Fruit fly (Drosophila melanogaster): ENCODE measurements around the gene SelR.

The SelR gene

dm6 chr3R:10826796-10827524 is 41.5 kb downstream of the SelR start, which contains the start of gene Cad86C (continued):
- TF ChIP-seq CG16813 (GFP tag; IDR thresholded peaks at IDR 0.05; ENCODE audit: partially characterized antibody) (peak; percentile 47; the same call in 1 of the 3 replicates), CG12071 (GFP tag; optimal IDR thresholded peaks at IDR 0.05) (peak; percentile 30), CG10321 (GFP tag; IDR thresholded peaks at IDR 0.05) (no peak), amos (GFP tag; IDR thresholded peaks at IDR 0.05; ENCODE audit: partially characterized antibody) (peak; percentile 37; the same call in 1 of the 2 replicates), nom (GFP tag; optimal IDR thresholded peaks at IDR 0.05) (peak; percentile 85), CG7786 (GFP tag; optimal IDR thresholded peaks at IDR 0.05) (no peak), CG6791 (GFP tag; IDR thresholded peaks at IDR 0.05; ENCODE audit: partially characterized antibody) (peak; percentile 63; the same call in 2 of the 3 replicates), CG18011 (GFP tag; optimal IDR thresholded peaks at IDR 0.05) (no peak), nerfin-2 (GFP tag; IDR thresholded peaks at IDR 0.05; ENCODE audit: partially characterized antibody) (peak; percentile 52; the same call in 1 of the 2 replicates), vnd (GFP tag; IDR thresholded peaks at IDR 0.05; ENCODE audit: partially characterized antibody) (no peak), Asciz (GFP tag; optimal IDR thresholded peaks at IDR 0.05) (peak; percentile 11), Deaf1 (tag; optimal IDR thresholded peaks at IDR 0.05) (peak; percentile 31), CG3995 (GFP tag; optimal IDR thresholded peaks at IDR 0.05) (no peak), zen2 (GFP tag; IDR thresholded peaks at IDR 0.05; ENCODE audit: partially characterized antibody) (peak; percentile 71; the same call in 2 of the 3 replicates), Dbx (GFP tag; IDR thresholded peaks at IDR 0.05) (0 out of 3 replicates have a peak, but pooled peaks have one; percentile 21), CG8388 (GFP tag; optimal IDR thresholded peaks at IDR 0.05) (no peak), CG9876 (GFP tag; optimal IDR thresholded peaks at IDR 0.05) (no peak), CG4404 (GFP tag; IDR thresholded peaks at IDR 0.05) (no peak), MTF-1 (GFP tag; optimal IDR thresholded peaks at IDR 0.05; ENCODE audit: borderline replicate concordance) (no peak), ken (GFP tag; IDR thresholded peaks at IDR 0.05) (no peak), fd3F (GFP tag; optimal IDR thresholded peaks at IDR 0.05) (no peak), pzg (GFP tag; optimal IDR thresholded peaks at IDR 0.05) (no peak), CG7745 (tag; optimal IDR thresholded peaks at IDR 0.05) (no peak), tio (GFP tag; optimal IDR thresholded peaks at IDR 0.05) (no peak), grau (tag; optimal IDR thresholded peaks at IDR 0.05) (no peak), pros (GFP tag; optimal IDR thresholded peaks at IDR 0.05) (no peak), ind (GFP tag; optimal IDR thresholded peaks at IDR 0.05) (no peak), Ets65A (GFP tag) (peak; percentile 13), Fer2 (tag; optimal IDR thresholded peaks at IDR 0.05) (no peak), CG9932 (GFP tag; IDR thresholded peaks at IDR 0.05) (0 out of 2 replicates have a peak, but pooled peaks have one; percentile 42), org-1 (GFP tag; optimal IDR thresholded peaks at IDR 0.05) (no peak), ato (GFP tag; IDR thresholded peaks at IDR 0.05; ENCODE audit: partially characterized antibody) (peak; percentile 45; the same call in 1 of the 2 replicates), CG30020 (tag; optimal IDR thresholded peaks at IDR 0.05) (no peak), HLH4C (GFP tag; IDR thresholded peaks at IDR 0.05; ENCODE audit: partially characterized antibody) (peak; percentile 75), CG11247 (GFP tag; IDR thresholded peaks at IDR 0.05) (no peak), bsh (GFP tag; optimal IDR thresholded peaks at IDR 0.05) (peak in 1 of 2 experiments; percentile 43), CG12236 (GFP tag; optimal IDR thresholded peaks at IDR 0.05) (no peak), unc-4 (GFP tag; IDR thresholded peaks at IDR 0.05; ENCODE audit: partially characterized antibody) (peak; percentile 45; the same call in 1 of the 2 replicates), ash1 (GFP tag; optimal IDR thresholded peaks at IDR 0.05) (no peak), inv (GFP tag; IDR thresholded peaks at IDR 0.05; ENCODE audit: partially characterized antibody) (peak; percentile 29; the same call in 1 of the 2 replicates), sc (optimal IDR thresholded peaks at IDR 0.05) (no peak), sc (GFP tag; optimal IDR thresholded peaks at IDR 0.05) (no peak), CG11696 (GFP tag; IDR thresholded peaks at IDR 0.05) (no peak), sob (GFP tag; IDR thresholded peaks at IDR 0.05) (peak; percentile 25; the same call in 1 of the 2 replicates), CG16779 (GFP tag; IDR thresholded peaks at IDR 0.05) (no peak), D19B (GFP tag; optimal IDR thresholded peaks at IDR 0.05) (peak; percentile 51), NK7.1 (GFP tag; optimal IDR thresholded peaks at IDR 0.05) (no peak)

Data from whole organism, embryonic.